Worm (Caenorhabditis elegans) whole organism, early embryonic: ENCODE measurements around the gene set-6.

Experiments used
- F13C5.2 ChIP-seq: sonication (generic microtip); optimal IDR thresholded peaks from 2 replicates; lab custom pipeline; 2017; ENCODE audit warnings: mild to moderate bottlenecking, missing genetic modification characterization, inconsistent platforms, missing compliant biosample characterization
- ama-1 ChIP-seq: fragments of 150-350 bp; optimal IDR thresholded peaks from 2 replicates; lab custom pipeline; 2014
- ceh-13 ChIP-seq: fragments of 200-800 bp; sonication (Bioruptor generic); optimal IDR thresholded peaks from 2 replicates; lab custom pipeline; 2018; ENCODE audit warnings: mild to moderate bottlenecking, missing genetic modification characterization, missing compliant biosample characterization
- hmg-4 ChIP-seq: fragments of 200-800 bp; sonication (Bioruptor generic); optimal IDR thresholded peaks from 2 replicates; lab custom pipeline; 2018; ENCODE audit warnings: mild to moderate bottlenecking, missing genetic modification characterization, missing compliant biosample characterization
- pes-1 ChIP-seq: fragments of 200-800 bp; sonication (Bioruptor generic); IDR thresholded peaks from 2 replicates; pipeline ENCODE4 v1.3.6; 2022; ENCODE audit warnings: missing genetic modification reagents, missing genetic modification characterization, missing compliant biosample characterization
- scrt-1 ChIP-seq: fragments of 200-800 bp; sonication (Bioruptor generic); IDR thresholded peaks from 2 replicates; pipeline ENCODE4 v1.3.6; 2022; ENCODE audit warnings: missing genetic modification characterization, missing compliant biosample characterization
- sea-1 ChIP-seq: fragments of 200-800 bp; sonication (Bioruptor generic); conservative IDR thresholded peaks from 2 replicates; pipeline ENCODE4 v1.3.6; 2022; ENCODE audit warnings: missing genetic modification characterization, missing compliant biosample characterization
- tbx-11 ChIP-seq: fragments of 200-800 bp; sonication (Bioruptor generic); IDR thresholded peaks from 2 replicates; pipeline ENCODE4 v1.3.6; 2022; ENCODE audit warnings: missing genetic modification characterization, missing compliant biosample characterization

ce11 chrX:11965663-11966304, 8.7 kb downstream of the set-6 start, which contains the start of gene sams-1:
- TF ChIP-seq F13C5.2, result no peak
- no peak for TF ChIP-seq sea-1 (GFP tag; lab: Robert Waterston, UW)
- no peak for TF ChIP-seq ama-1 (lab: Kevin White, UChicago)
- no peak for TF ChIP-seq ceh-13
- TF ChIP-seq tbx-11 (GFP tag; lab: Robert Waterston, UW), result no peak
- TF ChIP-seq scrt-1 (GFP tag; lab: Robert Waterston, UW), result no peak
- TF ChIP-seq hmg-4, result no peak
- TF ChIP-seq pes-1 (GFP tag; lab: Robert Waterston, UW), result no peak
